Worm (Caenorhabditis elegans) whole organism, young adult: ENCODE results near the gene Y39A1A.21.

Source experiments
- B0019.2 ChIP-seq: fragments of 200-800 bp; sonication (Bioruptor generic); conservative IDR thresholded peaks from 2 replicates; pipeline ENCODE4 v1.3.6; 2022; ENCODE audit warnings: missing genetic modification reagents, missing genetic modification characterization, missing compliant biosample characterization
- B0336.3 ChIP-seq: fragments of 200-800 bp; sonication (Bioruptor generic); IDR thresholded peaks from 2 replicates; pipeline ENCODE4 v1.3.6; 2022; ENCODE audit warnings: missing genetic modification characterization, missing compliant biosample characterization
- C06A6.2 ChIP-seq: fragments of 200-800 bp; sonication (Bioruptor generic); conservative IDR thresholded peaks from 2 replicates; pipeline ENCODE4 v1.3.6; 2022; ENCODE audit warnings: missing genetic modification characterization, missing compliant biosample characterization
- D2030.7 ChIP-seq: fragments of 200-800 bp; sonication (Bioruptor generic); IDR thresholded peaks from 2 replicates; pipeline ENCODE4 v1.3.6; 2022; ENCODE audit warnings: missing genetic modification reagents, missing genetic modification characterization, missing compliant biosample characterization
- F10E7.11 ChIP-seq: sonication (generic microtip); optimal IDR thresholded peaks from 2 replicates; lab custom pipeline; 2017; ENCODE audit warnings: mild to moderate bottlenecking, missing genetic modification characterization, moderate library complexity, missing compliant biosample characterization
- F33H1.4 ChIP-seq: fragments of 200-800 bp; sonication (Bioruptor generic); IDR thresholded peaks from 2 replicates; pipeline ENCODE4 v1.3.6; 2022; ENCODE audit warnings: missing genetic modification reagents, missing genetic modification characterization, missing compliant biosample characterization
- F39B2.1 ChIP-seq: fragments of 200-800 bp; sonication (Bioruptor generic); IDR thresholded peaks from 2 replicates; pipeline ENCODE4 v1.3.6; 2022; ENCODE audit warnings: missing genetic modification reagents, missing genetic modification characterization, missing compliant biosample characterization
- F52B5.7 ChIP-seq: sonication (generic microtip); optimal IDR thresholded peaks from 2 replicates; lab custom pipeline; 2016; ENCODE audit warnings: mild to moderate bottlenecking, missing genetic modification characterization, missing compliant biosample characterization
- F57A8.1 ChIP-seq: fragments of 200-800 bp; sonication (Bioruptor generic); optimal IDR thresholded peaks from 2 replicates; lab custom pipeline; 2018; ENCODE audit warnings: mild to moderate bottlenecking, missing genetic modification characterization, moderate library complexity, missing compliant biosample characterization
- K12H6.12 ChIP-seq: fragments of 200-800 bp; sonication (Bioruptor generic); optimal IDR thresholded peaks from 2 replicates; lab custom pipeline; 2018; ENCODE audit warnings: mild to moderate bottlenecking, missing genetic modification characterization, missing compliant biosample characterization
- attf-3 ChIP-seq: fragments of 200-800 bp; sonication (Bioruptor generic); conservative IDR thresholded peaks from 2 replicates; pipeline ENCODE4 v1.3.6; 2022; ENCODE audit warnings: missing genetic modification reagents, missing genetic modification characterization, missing compliant biosample characterization
- cebp-1 ChIP-seq, 2 experiments: fragments of 200-800 bp in 1 of 2; sonication (Bioruptor generic) in 1 of 2; sonication (generic microtip) in 1 of 2; IDR thresholded peaks in 1 of 2; optimal IDR thresholded peaks in 1 of 2; 2 replicates each; pipeline versions ENCODE4 v1.3.6 to Lab custom; 2017 to 2022; ENCODE audit warnings: missing compliant biosample characterization in 2 of 2, missing genetic modification characterization in 2 of 2, mild to moderate bottlenecking in 1 of 2, missing genetic modification reagents in 1 of 2, moderate library complexity in 1 of 2
- ceh-100 ChIP-seq: fragments of 200-800 bp; sonication (Bioruptor generic); IDR thresholded peaks from 2 replicates; pipeline ENCODE4 v1.3.6; 2022; ENCODE audit warnings: missing genetic modification reagents, missing genetic modification characterization, missing compliant biosample characterization
- ceh-91 ChIP-seq: fragments of 200-800 bp; sonication (Bioruptor generic); IDR thresholded peaks from 2 replicates; pipeline ENCODE4 v1.3.6; 2022; ENCODE audit warnings: missing genetic modification reagents, missing genetic modification characterization, missing compliant biosample characterization
- dox-1 ChIP-seq: fragments of 200-800 bp; sonication (Bioruptor generic); IDR thresholded peaks from 2 replicates; pipeline ENCODE4 v1.3.6; 2022; ENCODE audit warnings: missing genetic modification reagents, missing genetic modification characterization, missing compliant biosample characterization
- dpl-1 ChIP-seq: fragments of 150-350 bp; optimal IDR thresholded peaks from 2 replicates; lab custom pipeline; 2014; ENCODE audit warnings: missing biosample characterization, missing genetic modification reagents, missing genetic modification characterization
- efl-1 ChIP-seq: fragments of 150-350 bp; optimal IDR thresholded peaks from 2 replicates; lab custom pipeline; 2014; ENCODE audit warnings: missing biosample characterization, missing genetic modification reagents, missing genetic modification characterization
- egrh-3 ChIP-seq: fragments of 200-800 bp; sonication (Bioruptor generic); IDR thresholded peaks from 2 replicates; pipeline ENCODE4 v1.3.6; 2022; ENCODE audit warnings: missing genetic modification reagents, missing genetic modification characterization, missing compliant biosample characterization
- ekl-4 ChIP-seq: fragments of 200-800 bp; sonication (Bioruptor generic); IDR thresholded peaks from 2 replicates; pipeline ENCODE4 v1.3.6; 2022; ENCODE audit warnings: missing genetic modification reagents, missing genetic modification characterization, missing compliant biosample characterization
- ets-4 ChIP-seq: fragments of 200-800 bp; sonication (Bioruptor generic); optimal IDR thresholded peaks from 2 replicates; lab custom pipeline; 2018; ENCODE audit warnings: mild to moderate bottlenecking, missing genetic modification characterization, missing compliant biosample characterization
- fkh-3 ChIP-seq: sonication (generic microtip); optimal IDR thresholded peaks from 2 replicates; lab custom pipeline; 2016; ENCODE audit warnings: mild to moderate bottlenecking, missing genetic modification characterization, missing compliant biosample characterization
- him-1 ChIP-seq: sonication (generic microtip); optimal IDR thresholded peaks from 2 replicates; lab custom pipeline; 2016; ENCODE audit warnings: missing genotype, missing genetic modification reagents, missing genetic modification characterization, missing compliant biosample characterization
- hmg-1.2 ChIP-seq: fragments of 200-800 bp; sonication (Bioruptor generic); IDR thresholded peaks from 2 replicates; pipeline ENCODE4 v1.3.6; 2022; ENCODE audit warnings: missing genetic modification reagents, missing genetic modification characterization, missing compliant biosample characterization
- hrde-1 ChIP-seq: sonication (generic microtip); optimal IDR thresholded peaks from 2 replicates; lab custom pipeline; 2016; ENCODE audit warnings: missing genetic modification characterization, mild to moderate bottlenecking, missing compliant biosample characterization, moderate library complexity, missing genotype, missing genetic modification reagents, borderline replicate concordance
- lin-35 ChIP-seq, 3 experiments: fragments of 150-350 bp in 2 of 3; sonication (generic microtip) in 1 of 3; optimal IDR thresholded peaks; 2 replicates each; lab custom pipeline; 2014 to 2018; ENCODE audit warnings: missing biosample characterization in 3 of 3, missing genetic modification characterization in 3 of 3, missing genetic modification reagents in 3 of 3
- lin-40 ChIP-seq: sonication (generic microtip); optimal IDR thresholded peaks from 2 replicates; lab custom pipeline; 2016; ENCODE audit warnings: missing genetic modification characterization, mild to moderate bottlenecking, missing compliant biosample characterization, missing genotype, missing genetic modification reagents
- lin-54 ChIP-seq: fragments of 200-800 bp; sonication (Bioruptor generic); optimal IDR thresholded peaks from 2 replicates; lab custom pipeline; 2018; ENCODE audit warnings: mild to moderate bottlenecking, missing genetic modification characterization, missing compliant biosample characterization
- lsl-1 ChIP-seq: fragments of 200-800 bp; sonication (Bioruptor generic); optimal IDR thresholded peaks from 2 replicates; lab custom pipeline; 2018; ENCODE audit warnings: mild to moderate bottlenecking, missing genetic modification characterization, moderate library complexity, missing compliant biosample characterization
- mcd-1 ChIP-seq: fragments of 200-800 bp; sonication (Bioruptor generic); IDR thresholded peaks from 2 replicates; pipeline ENCODE4 v1.3.6; 2022; ENCODE audit warnings: missing genetic modification reagents, missing genetic modification characterization, missing compliant biosample characterization
- nfya-2 ChIP-seq: fragments of 200-800 bp; sonication (Bioruptor generic); IDR thresholded peaks from 2 replicates; pipeline ENCODE4 v1.3.6; 2022; ENCODE audit warnings: missing genetic modification reagents, missing genetic modification characterization, missing compliant biosample characterization
- nhr-80 ChIP-seq: sonication (generic microtip); optimal IDR thresholded peaks from 2 replicates; lab custom pipeline; 2016; ENCODE audit warnings: missing genetic modification characterization, missing compliant biosample characterization
- rcor-1 ChIP-seq: fragments of 200-800 bp; sonication (Bioruptor generic); IDR thresholded peaks from 2 replicates; pipeline ENCODE4 v1.3.6; 2022; ENCODE audit warnings: missing genetic modification reagents, missing genetic modification characterization, missing compliant biosample characterization
- rec-8 ChIP-seq, 2 experiments: sonication (generic microtip); optimal IDR thresholded peaks; 2 replicates each; lab custom pipeline; 2016; ENCODE audit warnings: mild to moderate bottlenecking in 2 of 2, missing genetic modification characterization in 2 of 2, missing genetic modification reagents in 2 of 2, missing genotype in 2 of 2, missing biosample characterization in 1 of 2, missing compliant biosample characterization in 1 of 2, moderate library complexity in 1 of 2
- sea-2 ChIP-seq: fragments of 200-800 bp; sonication (Bioruptor generic); IDR thresholded peaks from 2 replicates; pipeline ENCODE4 v1.3.6; 2022; ENCODE audit warnings: missing genetic modification characterization, missing compliant biosample characterization
- snpc-1.1 ChIP-seq: sonication (generic microtip); optimal IDR thresholded peaks from 2 replicates; lab custom pipeline; 2017; ENCODE audit warnings: missing genetic modification characterization, mild to moderate bottlenecking, missing compliant biosample characterization, antibody characterized with exemption, moderate library complexity, missing genotype, missing genetic modification reagents; ENCODE audit not compliant: insufficient read depth
- snpc-1.3 ChIP-seq: sonication (generic microtip); optimal IDR thresholded peaks from 2 replicates; lab custom pipeline; 2017; ENCODE audit warnings: missing genetic modification characterization, mild to moderate bottlenecking, missing compliant biosample characterization, antibody characterized with exemption, moderate library complexity, missing genotype, missing genetic modification reagents; ENCODE audit not compliant: insufficient read depth
- snpc-4 ChIP-seq, 5 experiments: fragments of 150-350 bp in 1 of 5; sonication (generic microtip) in 4 of 5; optimal IDR thresholded peaks; 2 replicates each; lab custom pipeline; 2014 to 2018; ENCODE audit warnings: missing genetic modification characterization in 5 of 5, missing biosample characterization in 3 of 5, antibody characterized with exemption in 2 of 5, mild to moderate bottlenecking in 2 of 5, missing compliant biosample characterization in 2 of 5, missing genotype in 2 of 5, moderate library complexity in 2 of 5, missing genetic modification reagents in 1 of 5
- tbp1 ChIP-seq: fragments of 200-800 bp; sonication (Bioruptor generic); optimal IDR thresholded peaks from 2 replicates; lab custom pipeline; 2018; ENCODE audit warnings: mild to moderate bottlenecking, missing genetic modification characterization, missing compliant biosample characterization
- tbx-9 ChIP-seq: sonication (generic microtip); optimal IDR thresholded peaks from 2 replicates; lab custom pipeline; 2016; ENCODE audit warnings: borderline replicate concordance, missing genetic modification characterization, inconsistent platforms, missing compliant biosample characterization
- unc-62 ChIP-seq: fragments of 150-350 bp; optimal IDR thresholded peaks from 2 replicates; lab custom pipeline; 2014; ENCODE audit warnings: missing biosample characterization, missing genetic modification reagents, missing genetic modification characterization
- zfh-2 ChIP-seq: fragments of 200-800 bp; sonication (Bioruptor generic); conservative IDR thresholded peaks from 2 replicates; pipeline ENCODE4 v1.3.6; 2022; ENCODE audit warnings: missing genetic modification reagents, missing genetic modification characterization, missing compliant biosample characterization
- ztf-28 ChIP-seq: fragments of 200-800 bp; sonication (Bioruptor generic); IDR thresholded peaks from 2 replicates; pipeline ENCODE4 v1.3.6; 2022; ENCODE audit warnings: missing genetic modification reagents, missing genetic modification characterization, missing compliant biosample characterization
- ztf-3 ChIP-seq: fragments of 200-800 bp; sonication (Bioruptor generic); optimal IDR thresholded peaks from 2 replicates; lab custom pipeline; 2018; ENCODE audit warnings: mild to moderate bottlenecking, missing genetic modification characterization, missing compliant biosample characterization

The Y39A1A.21 gene

DNA sequence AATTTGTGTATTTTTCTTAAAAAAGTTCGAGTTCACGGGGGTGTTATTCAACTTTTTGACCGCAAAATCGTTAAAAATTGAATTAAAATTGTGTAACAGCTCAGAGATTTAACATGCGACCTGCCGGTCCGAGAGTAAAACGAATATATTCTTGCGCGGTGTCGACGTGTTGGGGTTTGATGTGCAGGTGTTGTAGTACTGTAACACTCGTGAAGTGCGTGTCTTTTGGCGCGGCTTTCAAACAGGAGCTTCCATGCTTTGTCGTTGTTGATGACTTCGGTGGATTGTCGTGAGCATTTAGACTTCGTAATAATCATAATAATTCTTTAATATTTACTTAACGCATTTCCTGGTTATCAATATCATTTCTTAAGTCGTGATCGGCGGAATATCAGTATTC, 23.7 kb upstream of the Y39A1A.21 start, which contains the start of gene tat-3 (continued):
- TF ChIP-seq K12H6.12 (tag; lab: Kevin White, UChicago) = no peak
- no peak for TF ChIP-seq snpc-1.3 (tag; lab: Kevin White, UChicago)
- no peak for TF ChIP-seq tbx-9
- TF ChIP-seq fkh-3 (tag; lab: Kevin White, UChicago) = no peak
- no peak for TF ChIP-seq F10E7.11 (tag; lab: Kevin White, UChicago)
- no peak; the same call in 1 of the 2 replicates for TF ChIP-seq hmg-1.2
- TF ChIP-seq B0336.3 (GFP tag; lab: Robert Waterston, UW) = no peak
- TF ChIP-seq mcd-1 (GFP tag; lab: Robert Waterston, UW) = 0 out of 2 replicates have a peak, but pooled peaks have one; percentile 13
- no peak for TF ChIP-seq attf-3 (GFP tag; lab: Robert Waterston, UW)
- TF ChIP-seq ceh-100 (GFP tag; lab: Robert Waterston, UW) = no peak
- TF ChIP-seq him-1 (tag; lab: Kevin White, UChicago) = no peak
- peak; percentile 33; the same call in 1 of the 2 replicates for TF ChIP-seq ceh-91 (GFP tag; lab: Robert Waterston, UW)
- no peak for TF ChIP-seq tbp1 (GFP tag; lab: Kevin White, UChicago)
- TF ChIP-seq nhr-80 (tag; lab: Kevin White, UChicago) = no peak
- TF ChIP-seq rcor-1 = no peak
- TF ChIP-seq B0019.2 = no peak
- TF ChIP-seq lsl-1 (GFP tag; lab: Kevin White, UChicago) = peak; percentile 78
- TF ChIP-seq nfya-2 (GFP tag; lab: Robert Waterston, UW) = no peak
- TF ChIP-seq cebp-1 (GFP tag; IDR thresholded peaks at IDR 0.05; lab: Robert Waterston, UW) = no peak
- no peak for TF ChIP-seq cebp-1 (tag; optimal IDR thresholded peaks at IDR 0.05; lab: Kevin White, UChicago)
- TF ChIP-seq dox-1 (GFP tag; lab: Robert Waterston, UW) = 0 out of 2 replicates have a peak, but pooled peaks have one; percentile 19
- TF ChIP-seq F33H1.4 (GFP tag; lab: Robert Waterston, UW) = peak; percentile 49
- peak; percentile 34; the same call in 1 of the 2 replicates for TF ChIP-seq D2030.7 (GFP tag; lab: Robert Waterston, UW)
- TF ChIP-seq sea-2 = no peak
- no peak for TF ChIP-seq rec-8 (tag; optimal IDR thresholded peaks at IDR 0.05; lab: Kevin White, UChicago)
- 0 out of 2 replicates have a peak, but pooled peaks have one; percentile 20 for TF ChIP-seq ekl-4 (GFP tag; lab: Robert Waterston, UW)
- no peak for TF ChIP-seq ztf-28 (GFP tag; lab: Robert Waterston, UW)
- no peak for TF ChIP-seq snpc-1.1 (tag; lab: Kevin White, UChicago)

DNA sequence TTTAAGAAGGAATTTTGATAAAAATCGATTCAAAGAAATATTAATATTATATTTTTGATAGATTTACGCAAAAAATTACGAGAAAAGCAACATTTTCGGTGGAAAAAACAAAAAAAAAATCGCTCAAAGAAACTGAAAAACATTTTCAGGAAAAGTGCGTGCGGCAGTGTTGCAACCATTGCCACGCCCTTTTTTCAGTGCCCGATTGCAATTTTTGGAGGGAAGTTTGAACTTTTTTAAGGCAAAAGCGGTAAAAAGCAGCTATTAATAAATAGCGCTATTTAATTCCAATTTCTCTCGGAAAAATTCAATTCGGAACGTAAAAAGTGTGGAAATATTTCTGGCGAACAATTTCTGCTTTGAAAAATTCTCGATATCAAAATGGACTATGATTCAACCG, 14.2 kb upstream of the Y39A1A.21 start:
- TF ChIP-seq efl-1 (GFP tag; lab: Kevin White, UChicago) (peak; percentile 47), F39B2.1 (GFP tag; lab: Robert Waterston, UW) (no peak), lsl-1 (GFP tag; lab: Kevin White, UChicago) (peak; percentile 18), lin-54 (GFP tag; lab: Kevin White, UChicago) (peak; percentile 46), ceh-100 (GFP tag; lab: Robert Waterston, UW) (peak; percentile 35; the same call in 1 of the 2 replicates), F33H1.4 (GFP tag; lab: Robert Waterston, UW) (0 out of 2 replicates have a peak, but pooled peaks have one; percentile 7), dpl-1 (GFP tag; lab: Kevin White, UChicago) (peak; percentile 39), egrh-3 (no peak)

- TF ChIP-seq C06A6.2 (peak; percentile 68; the same call in 1 of the 2 replicates), unc-62 (no peak), F57A8.1 (GFP tag; lab: Kevin White, UChicago) (no peak), lin-40 (tag; lab: Kevin White, UChicago) (peak; percentile 79), dpl-1 (GFP tag; lab: Kevin White, UChicago) (no peak), zfh-2 (GFP tag; lab: Robert Waterston, UW) (peak; percentile 95), F52B5.7 (tag; lab: Kevin White, UChicago) (peak; percentile 18), fkh-3 (tag; lab: Kevin White, UChicago) (no peak), ztf-3 (GFP tag; lab: Kevin White, UChicago) (no peak), lin-35 (GFP tag; optimal IDR thresholded peaks at IDR 0.05; lab: Kevin White, UChicago) (peak in 1 of 3 experiments; percentile 63), snpc-4 (GFP tag; optimal IDR thresholded peaks at IDR 0.05; lab: Kevin White, UChicago) (no peak), snpc-4 (tag; optimal IDR thresholded peaks at IDR 0.05; lab: Kevin White, UChicago) (peak in 2 of 4 experiments; percentile 26 to 30), hrde-1 (no peak), ets-4 (peak; percentile 8)
Measured at ce11 chrIII:10720170-10720569, 13.3 kb upstream of the Y39A1A.21 start.
